Worm (Caenorhabditis elegans) whole organism, late embryonic: ENCODE measurements around the gene F11C7.2.

Experiments
- C38D4.7 ChIP-seq: fragments of 200-800 bp; sonication (Bioruptor generic); optimal IDR thresholded peaks from 2 replicates; lab custom pipeline; 2018; ENCODE audit warnings: mild to moderate bottlenecking, missing genetic modification characterization, moderate library complexity, missing compliant biosample characterization
- ama-1 ChIP-seq: fragments of 150-350 bp; optimal IDR thresholded peaks from 2 replicates; lab custom pipeline; 2014
- ceh-31 ChIP-seq: sonication (generic microtip); optimal IDR thresholded peaks from 2 replicates; lab custom pipeline; 2016; ENCODE audit warnings: missing genetic modification characterization, missing compliant biosample characterization
- fkh-6 ChIP-seq: sonication (generic microtip); optimal IDR thresholded peaks from 2 replicates; lab custom pipeline; 2016; ENCODE audit warnings: missing genetic modification characterization, missing compliant biosample characterization
- lin-11 ChIP-seq: fragments of 200-800 bp; sonication (Bioruptor generic); optimal IDR thresholded peaks from 2 replicates; lab custom pipeline; 2018; ENCODE audit warnings: mild to moderate bottlenecking, missing genetic modification characterization, missing compliant biosample characterization
- tbx-7 ChIP-seq: sonication (generic microtip); optimal IDR thresholded peaks from 2 replicates; lab custom pipeline; 2016; ENCODE audit warnings: missing genotype, missing genetic modification characterization, missing compliant biosample characterization
- unc-3 ChIP-seq, 2 experiments: fragments of 200-800 bp in 1 of 2; sonication (Bioruptor generic) in 1 of 2; sonication (generic microtip) in 1 of 2; conservative IDR thresholded peaks in 1 of 2; optimal IDR thresholded peaks in 1 of 2; 2 replicates each; pipeline versions ENCODE4 v1.3.6 to Lab custom; 2016 to 2022; ENCODE audit warnings: missing compliant biosample characterization in 2 of 2, missing genetic modification characterization in 2 of 2, missing genetic modification reagents in 1 of 2

DNA sequence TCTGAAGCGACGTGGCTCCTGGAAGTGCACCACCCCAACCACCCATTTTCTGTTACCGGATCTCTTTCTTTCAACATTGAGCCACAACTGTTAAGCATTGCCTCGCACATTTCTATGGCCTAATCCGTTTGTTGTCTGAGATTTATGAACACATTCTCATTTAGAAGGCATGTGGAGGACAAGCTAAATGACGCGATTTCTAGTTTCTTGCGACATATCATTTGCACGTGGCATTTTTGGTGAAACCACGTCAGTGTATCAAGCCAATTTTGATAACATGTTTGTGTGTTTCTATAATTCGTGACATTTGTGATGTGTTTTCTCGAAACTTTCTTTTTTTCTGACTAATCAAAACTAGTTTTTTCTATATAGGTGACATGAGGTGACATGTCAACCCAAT is 39.9 kb upstream of the F11C7.2 start:
- TF ChIP-seq ceh-31 (tag; lab: Kevin White, UChicago): no peak
- TF ChIP-seq C38D4.7 (GFP tag; lab: Kevin White, UChicago): no peak
- TF ChIP-seq lin-11 (tag; lab: Kevin White, UChicago): no peak
- TF ChIP-seq tbx-7 (tag; lab: Kevin White, UChicago): no peak
- TF ChIP-seq fkh-6 (tag; lab: Kevin White, UChicago): no peak
- TF ChIP-seq ama-1 (lab: Kevin White, UChicago): no peak
- no peak for TF ChIP-seq unc-3 (GFP tag; conservative IDR thresholded peaks at IDR 0.05; lab: Robert Waterston, UW)
- no peak for TF ChIP-seq unc-3 (tag; optimal IDR thresholded peaks at IDR 0.05; lab: Kevin White, UChicago)
